Fruit fly (Drosophila melanogaster): Measurements from ENCODE around the gene CG33630.

DNA sequence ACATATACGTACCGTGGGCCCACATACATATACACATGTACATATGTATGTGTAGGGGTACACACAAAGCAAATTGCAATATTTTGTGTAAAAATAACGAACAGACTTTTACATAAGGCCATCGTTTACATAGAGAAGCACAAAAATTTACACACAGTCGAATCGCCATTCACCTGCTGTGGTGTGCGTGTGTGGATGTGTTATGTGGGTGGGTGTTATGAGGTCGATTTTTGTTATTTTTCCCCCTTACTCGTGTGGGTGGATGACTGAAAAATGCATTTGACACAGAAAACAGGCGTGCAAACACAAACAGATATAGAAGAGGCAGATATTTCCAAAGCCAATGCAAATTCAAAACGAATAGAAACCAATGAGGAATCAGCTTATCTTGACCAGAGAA, 32.6 kb downstream of the CG33630 start:
- TF ChIP-seq psq (optimal IDR thresholded peaks at IDR 0.05) = no peak
- TF ChIP-seq h (optimal IDR thresholded peaks at IDR 0.05) = no peak
- TF ChIP-seq Sin3A (optimal IDR thresholded peaks at IDR 0.05) = no peak
- no peak for TF ChIP-seq ttk (optimal IDR thresholded peaks at IDR 0.05)
